Worm (Caenorhabditis elegans): ENCODE results near the gene F12F6.7.

The F12F6.7 gene

DNA sequence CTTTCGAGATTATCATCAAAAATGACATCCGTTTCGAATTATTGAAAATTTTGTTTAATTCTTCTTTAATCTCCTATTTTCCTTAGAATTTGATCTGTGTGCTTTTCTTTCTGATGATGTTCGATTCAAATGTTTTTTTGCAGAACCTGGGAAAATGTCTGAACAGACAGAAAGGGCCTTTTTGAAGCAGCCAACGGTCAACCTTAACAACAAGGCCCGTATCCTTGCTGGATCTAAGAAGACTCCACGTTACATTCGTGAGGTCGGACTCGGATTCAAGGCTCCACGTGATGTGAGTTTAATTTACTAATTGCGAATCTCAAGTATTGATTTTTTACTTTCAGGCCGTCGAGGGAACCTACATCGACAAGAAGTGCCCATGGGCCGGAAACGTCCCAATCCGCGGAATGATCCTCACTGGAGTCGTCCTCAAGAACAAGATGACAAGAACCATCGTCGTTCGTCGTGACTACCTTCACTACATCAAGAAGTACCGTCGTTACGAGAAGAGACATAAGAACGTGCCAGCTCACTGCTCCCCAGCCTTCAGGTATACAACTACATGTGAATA is 41.0 kb upstream of the F12F6.7 start, which contains the start of gene rps-11:
Gene rps-11 (plus strand): TSS at position 144 of the 571 bp plus-strand sequence.
- TF ChIP-seq mep-1 (tag; optimal IDR thresholded peaks at IDR 0.05) (no peak), ces-1 (GFP tag; optimal IDR thresholded peaks at IDR 0.05) (no peak), snpc-4 (tag; optimal IDR thresholded peaks at IDR 0.05) (no peak), ztf-11 (tag; optimal IDR thresholded peaks at IDR 0.05) (no peak), ceh-39 (tag; optimal IDR thresholded peaks at IDR 0.05) (no peak)

DNA sequence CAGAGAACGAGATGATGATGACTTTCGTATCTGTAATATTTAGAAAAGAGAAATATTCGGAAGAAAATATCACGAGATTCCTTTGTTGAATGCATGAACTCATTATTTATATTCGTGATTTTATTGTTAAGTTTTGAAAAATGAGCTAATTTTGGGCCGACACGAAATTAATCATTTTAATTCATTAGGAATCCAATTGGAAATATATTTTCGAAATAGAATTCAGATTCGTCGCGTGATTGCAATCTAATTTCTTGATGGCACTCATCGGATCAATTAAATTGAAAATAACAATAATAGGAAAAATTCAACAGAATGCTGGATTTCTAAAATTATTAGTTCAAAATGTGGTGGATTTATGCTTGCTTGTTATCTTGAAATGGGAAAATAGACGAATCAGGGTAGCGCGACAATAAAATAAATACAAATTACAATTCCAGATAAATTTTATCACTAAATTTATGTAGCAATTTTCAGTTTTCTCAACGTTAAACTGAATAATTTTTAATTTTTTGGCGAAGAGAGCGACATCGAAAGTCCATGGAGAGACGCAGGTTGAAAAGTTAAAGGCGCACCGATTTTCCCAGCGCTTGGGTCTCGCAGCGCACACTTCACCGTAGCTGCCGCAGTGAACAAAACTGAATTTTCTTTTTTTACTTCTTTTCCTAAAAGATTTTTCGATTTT is 40.2 kb upstream of the F12F6.7 start:
- TF ChIP-seq nhr-12 (tag; optimal IDR thresholded peaks at IDR 0.05): no peak
- no peak for TF ChIP-seq nhr-237 (tag; optimal IDR thresholded peaks at IDR 0.05)
- TF ChIP-seq drap-1 (GFP tag; optimal IDR thresholded peaks at IDR 0.05): peak; percentile 33
- peak; percentile 91 for TF ChIP-seq lsy-2 (tag; optimal IDR thresholded peaks at IDR 0.05)
- peak; percentile 17 for TF ChIP-seq sptf-1 (tag; optimal IDR thresholded peaks at IDR 0.05)
- TF ChIP-seq unc-39 (tag; optimal IDR thresholded peaks at IDR 0.05): no peak
- TF ChIP-seq ceh-43 (GFP tag; optimal IDR thresholded peaks at IDR 0.05): no peak
- no peak for TF ChIP-seq sem-2 (GFP tag; optimal IDR thresholded peaks at IDR 0.05)
- no peak for TF ChIP-seq cnd-1 (tag; optimal IDR thresholded peaks at IDR 0.05)
- TF ChIP-seq nhr-2 (tag; optimal IDR thresholded peaks at IDR 0.05): no peak
- TF ChIP-seq unc-62 (GFP tag; optimal IDR thresholded peaks at IDR 0.05): peak; percentile 38
- TF ChIP-seq snpc-4 (tag; optimal IDR thresholded peaks at IDR 0.05): no peak
- no peak for TF ChIP-seq tbx-8 (GFP tag; optimal IDR thresholded peaks at IDR 0.05)
- no peak for TF ChIP-seq bed-3 (GFP tag; optimal IDR thresholded peaks at IDR 0.05)
- TF ChIP-seq ces-1 (GFP tag; optimal IDR thresholded peaks at IDR 0.05): peak; percentile 22
- TF ChIP-seq mep-1 (tag; optimal IDR thresholded peaks at IDR 0.05): peak; percentile 80
- TF ChIP-seq elt-1 (tag; optimal IDR thresholded peaks at IDR 0.05; ENCODE audit: borderline replicate concordance, insufficient read depth): peak; percentile 18
- peak; percentile 49 for TF ChIP-seq pha-4 (tag; optimal IDR thresholded peaks at IDR 0.05)
- TF ChIP-seq ceh-39 (tag; optimal IDR thresholded peaks at IDR 0.05): peak; percentile 8
- peak; percentile 39 for TF ChIP-seq M03D4.4 (tag; optimal IDR thresholded peaks at IDR 0.05)
- TF ChIP-seq ham-2 (GFP tag; optimal IDR thresholded peaks at IDR 0.05): no peak
- TF ChIP-seq mab-5 (tag; optimal IDR thresholded peaks at IDR 0.05): no peak
- peak; percentile 32 for TF ChIP-seq mls-2 (tag; optimal IDR thresholded peaks at IDR 0.05)
- no peak for TF ChIP-seq elt-3 (tag; optimal IDR thresholded peaks at IDR 0.05)
- no peak for TF ChIP-seq nhr-28 (tag; optimal IDR thresholded peaks at IDR 0.05)
- no peak for TF ChIP-seq zip-8 (tag; optimal IDR thresholded peaks at IDR 0.05)
- TF ChIP-seq lin-13 (tag; optimal IDR thresholded peaks at IDR 0.05): peak; percentile 52
- TF ChIP-seq unc-120 (tag; optimal IDR thresholded peaks at IDR 0.05; ENCODE audit: poor library complexity, severe bottlenecking): peak; percentile 19
- TF ChIP-seq ceh-83 (GFP tag; optimal IDR thresholded peaks at IDR 0.05): no peak
- no peak for TF ChIP-seq blmp-1 (tag; optimal IDR thresholded peaks at IDR 0.05)
- no peak for TF ChIP-seq nhr-76 (tag; optimal IDR thresholded peaks at IDR 0.05)
- TF ChIP-seq ztf-11 (tag; optimal IDR thresholded peaks at IDR 0.05): no peak
- no peak for TF ChIP-seq lin-32 (GFP tag; optimal IDR thresholded peaks at IDR 0.05)
- no peak for TF ChIP-seq flh-1 (GFP tag; optimal IDR thresholded peaks at IDR 0.05)
- peak; percentile 39 for TF ChIP-seq hlh-1 (tag; optimal IDR thresholded peaks at IDR 0.05)

DNA sequence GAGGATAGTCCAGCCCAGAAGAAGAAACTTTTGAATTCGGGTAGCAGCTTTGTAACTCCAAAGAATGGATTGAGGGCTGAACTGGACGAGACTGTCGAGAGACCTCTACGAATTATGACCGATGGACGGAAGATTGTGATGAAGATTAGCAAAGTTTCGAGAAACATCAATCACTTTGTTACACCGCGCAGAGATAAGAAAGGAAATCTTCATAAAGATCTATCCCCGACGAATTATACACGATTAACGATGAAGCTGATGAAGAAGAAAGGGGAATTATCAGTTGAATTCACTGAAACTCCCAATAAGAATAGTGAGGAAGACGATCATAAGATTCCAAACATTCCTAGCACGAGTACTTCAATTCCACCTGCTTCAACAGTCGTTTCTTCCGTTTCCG is 38.1 kb upstream of the F12F6.7 start:
- TF ChIP-seq nhr-28 (tag; optimal IDR thresholded peaks at IDR 0.05) (no peak), unc-62 (GFP tag; optimal IDR thresholded peaks at IDR 0.05) (peak; percentile 41), elt-1 (tag; optimal IDR thresholded peaks at IDR 0.05; ENCODE audit: borderline replicate concordance, insufficient read depth) (peak; percentile 94)

DNA sequence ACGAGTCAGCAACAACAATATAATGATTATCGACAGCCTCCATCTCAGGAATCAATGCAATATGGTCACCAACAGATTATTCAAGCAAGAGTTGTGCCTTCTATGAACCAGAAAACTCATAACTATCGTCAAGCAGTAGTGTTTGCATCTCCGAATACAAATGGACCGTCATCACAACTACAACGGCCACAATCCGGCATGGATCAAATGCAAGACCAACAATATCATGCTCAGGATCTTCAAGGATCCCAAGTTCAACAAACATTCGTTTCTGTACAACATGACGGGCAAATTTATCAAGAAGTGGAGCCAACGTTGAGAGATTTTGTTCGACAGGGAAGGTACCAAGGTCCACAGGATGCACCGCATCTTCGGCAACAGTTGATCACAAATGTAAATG is 35.4 kb upstream of the F12F6.7 start:
- no peak for TF ChIP-seq zip-8 (tag; optimal IDR thresholded peaks at IDR 0.05)
